Fruit fly (Drosophila melanogaster) whole organism, pupa: ENCODE results near the gene Ire1.

Experiments
- CG10348 ChIP-seq: fragments of 200-800 bp; sonication (Bioruptor generic); IDR thresholded peaks from 2 replicates; pipeline ENCODE4 v1.3.6; 2022; ENCODE audit warnings: missing biosample characterization, missing genetic modification characterization
- CG12605 ChIP-seq: fragments of 200-800 bp; sonication (Bioruptor generic); IDR thresholded peaks from 2 replicates; pipeline ENCODE4 v1.3.6; 2022; ENCODE audit warnings: missing biosample characterization, missing genetic modification characterization
- CG13204 ChIP-seq: fragments of 200-800 bp; sonication (Bioruptor generic); optimal IDR thresholded peaks from 2 replicates; lab custom pipeline; 2018; ENCODE audit warnings: missing biosample characterization, mild to moderate bottlenecking, missing genetic modification characterization, moderate library complexity
- CG14655 ChIP-seq: fragments of 200-800 bp; sonication (Bioruptor generic); optimal IDR thresholded peaks from 3 replicates; lab custom pipeline; 2017; ENCODE audit warnings: mild to moderate bottlenecking, missing biosample characterization, missing genetic modification reagents, missing genetic modification characterization
- CG15710 ChIP-seq: fragments of 200-800 bp; sonication (Bioruptor generic); optimal IDR thresholded peaks from 2 replicates; lab custom pipeline; 2018; ENCODE audit warnings: missing biosample characterization, mild to moderate bottlenecking, missing genetic modification characterization, moderate library complexity
- CG17806 ChIP-seq: fragments of 200-800 bp; sonication (Bioruptor generic); optimal IDR thresholded peaks from 2 replicates; lab custom pipeline; 2018; ENCODE audit warnings: missing biosample characterization, mild to moderate bottlenecking, missing genetic modification characterization, moderate library complexity
- CG32121 ChIP-seq: fragments of 200-800 bp; sonication (Bioruptor generic); IDR thresholded peaks from 2 replicates; pipeline ENCODE4 v1.3.6; 2022; ENCODE audit warnings: missing biosample characterization, missing genetic modification characterization
- CG34367 ChIP-seq: fragments of 200-800 bp; sonication (Bioruptor generic); optimal IDR thresholded peaks from 2 replicates; lab custom pipeline; 2018; ENCODE audit warnings: missing biosample characterization, mild to moderate bottlenecking, missing genetic modification characterization
- CG4496 ChIP-seq: fragments of 200-800 bp; sonication (Bioruptor generic); IDR thresholded peaks from 3 replicates; pipeline ENCODE4 v1.3.6; 2022; ENCODE audit warnings: missing biosample characterization, missing genetic modification characterization
- CG8159 ChIP-seq: fragments of 200-800 bp; sonication (Bioruptor generic); optimal IDR thresholded peaks from 3 replicates; lab custom pipeline; 2018; ENCODE audit warnings: missing biosample characterization, mild to moderate bottlenecking, missing genetic modification characterization, moderate library complexity
- CG8301 ChIP-seq: fragments of 200-800 bp; sonication (Bioruptor generic); optimal IDR thresholded peaks from 2 replicates; lab custom pipeline; 2018; ENCODE audit warnings: missing biosample characterization, mild to moderate bottlenecking, missing genetic modification characterization
- CG9948 ChIP-seq: fragments of 200-800 bp; sonication (Bioruptor generic); optimal IDR thresholded peaks from 2 replicates; lab custom pipeline; 2018; ENCODE audit warnings: missing biosample characterization, mild to moderate bottlenecking, missing genetic modification characterization, moderate library complexity
- D1 ChIP-seq: fragments of 200-800 bp; sonication (Bioruptor generic); optimal IDR thresholded peaks from 2 replicates; lab custom pipeline; 2018; ENCODE audit warnings: missing biosample characterization, mild to moderate bottlenecking, missing genetic modification characterization, moderate library complexity
- EcR ChIP-seq: fragments of 200-800 bp; sonication (Bioruptor generic); optimal IDR thresholded peaks from 3 replicates; lab custom pipeline; 2019; ENCODE audit warnings: missing biosample characterization, missing genetic modification characterization, mild to moderate bottlenecking, moderate library complexity, missing genetic modification reagents
- Ets98B ChIP-seq: fragments of 200-800 bp; sonication (Bioruptor generic); IDR thresholded peaks from 2 replicates; pipeline ENCODE4 v1.3.6; 2022; ENCODE audit warnings: missing biosample characterization, missing genetic modification characterization
- Pif1A ChIP-seq: fragments of 200-800 bp; sonication (Bioruptor generic); optimal IDR thresholded peaks from 3 replicates; lab custom pipeline; 2016; ENCODE audit warnings: missing biosample characterization, missing genetic modification characterization
- Pif1B ChIP-seq: fragments of 200-800 bp; sonication (Bioruptor generic); optimal IDR thresholded peaks from 3 replicates; lab custom pipeline; 2016; ENCODE audit warnings: missing biosample characterization, missing genetic modification characterization
- Snoo ChIP-seq: fragments of 200-800 bp; sonication (Bioruptor generic); optimal IDR thresholded peaks from 3 replicates; lab custom pipeline; 2017; ENCODE audit warnings: missing biosample characterization, mild to moderate bottlenecking, missing genetic modification characterization, inconsistent platforms
- fd96Ca ChIP-seq: fragments of 200-800 bp; sonication (Bioruptor generic); IDR thresholded peaks from 3 replicates; pipeline ENCODE4 v1.3.6; 2022; ENCODE audit warnings: missing biosample characterization, missing genetic modification characterization
- gl ChIP-seq: fragments of 200-800 bp; sonication (Bioruptor generic); optimal IDR thresholded peaks from 2 replicates; lab custom pipeline; 2018; ENCODE audit warnings: missing biosample characterization, mild to moderate bottlenecking, missing genetic modification characterization
- rn ChIP-seq: fragments of 200-800 bp; sonication (Bioruptor generic); IDR thresholded peaks from 2 replicates; pipeline ENCODE4 v1.3.6; 2022; ENCODE audit warnings: missing biosample characterization, missing genetic modification characterization

The Ire1 gene

dm6 chr3R:19813217-19813616 lies 47.9 kb downstream of the Ire1 start:
- peak; percentile 53 for TF ChIP-seq EcR
- TF ChIP-seq gl, result no peak

dm6 chr3R:19812472-19812871 lies 48.6 kb downstream of the Ire1 start:
- TF ChIP-seq rn (GFP tag; lab: Robert Waterston, UW) (no peak), CG32121 (GFP tag; lab: Robert Waterston, UW) (no peak), CG14655 (peak; percentile 28), CG34367 (peak; percentile 3), CG9948 (tag; lab: Kevin White, UChicago) (peak; percentile 27), Pif1B (GFP tag; lab: Kevin White, UChicago) (no peak), Snoo (no peak), Pif1A (GFP tag; lab: Kevin White, UChicago) (peak; percentile 12), EcR (no peak), CG17806 (tag; lab: Kevin White, UChicago) (peak; percentile 35), CG13204 (GFP tag; lab: Kevin White, UChicago) (no peak), fd96Ca (GFP tag; lab: Robert Waterston, UW) (no peak), Ets98B (GFP tag; lab: Robert Waterston, UW) (no peak), gl (no peak), D1 (tag; lab: Kevin White, UChicago) (no peak), CG12605 (no peak), CG4496 (no peak), CG10348 (GFP tag; lab: Robert Waterston, UW) (no peak), CG8159 (peak; percentile 51), CG15710 (peak; percentile 42), CG8301 (tag; lab: Kevin White, UChicago) (no peak)
- TF ChIP-seq, all 21 proteins: peak for 7

dm6 chr3R:19811510-19811909 lies 49.6 kb downstream of the Ire1 start:
- no peak for TF ChIP-seq CG9948 (tag; lab: Kevin White, UChicago)
- no peak for TF ChIP-seq CG8159
- no peak for TF ChIP-seq gl
- TF ChIP-seq Snoo, result no peak
- no peak for TF ChIP-seq CG14655
- no peak for TF ChIP-seq CG34367
- TF ChIP-seq CG17806 (tag; lab: Kevin White, UChicago), result no peak
- TF ChIP-seq CG32121 (GFP tag; lab: Robert Waterston, UW), result no peak
- TF ChIP-seq fd96Ca (GFP tag; lab: Robert Waterston, UW), result no peak
- no peak for TF ChIP-seq CG10348 (GFP tag; lab: Robert Waterston, UW)
- TF ChIP-seq Pif1B (GFP tag; lab: Kevin White, UChicago), result no peak
- TF ChIP-seq CG15710, result no peak
- no peak for TF ChIP-seq Ets98B (GFP tag; lab: Robert Waterston, UW)
- no peak for TF ChIP-seq EcR
- no peak for TF ChIP-seq rn (GFP tag; lab: Robert Waterston, UW)
- TF ChIP-seq CG8301 (tag; lab: Kevin White, UChicago), result no peak
- no peak for TF ChIP-seq D1 (tag; lab: Kevin White, UChicago)
- TF ChIP-seq CG13204 (GFP tag; lab: Kevin White, UChicago), result no peak

dm6 chr3R:19808430-19808756 lies 52.7 kb downstream of the Ire1 start:
- TF ChIP-seq D1 (tag; lab: Kevin White, UChicago) (no peak), CG17806 (tag; lab: Kevin White, UChicago) (no peak), rn (GFP tag; lab: Robert Waterston, UW) (no peak), CG15710 (no peak), CG14655 (peak; percentile 24), CG32121 (GFP tag; lab: Robert Waterston, UW) (no peak), EcR (peak; percentile 51), CG34367 (no peak), CG12605 (no peak), Pif1B (GFP tag; lab: Kevin White, UChicago) (no peak), CG13204 (GFP tag; lab: Kevin White, UChicago) (no peak), Snoo (no peak), Pif1A (GFP tag; lab: Kevin White, UChicago) (no peak), CG4496 (no peak), CG8159 (no peak), gl (no peak), Ets98B (GFP tag; lab: Robert Waterston, UW) (no peak), fd96Ca (GFP tag; lab: Robert Waterston, UW) (0 out of 3 replicates have a peak, but pooled peaks have one; percentile 19), CG10348 (GFP tag; lab: Robert Waterston, UW) (no peak), CG9948 (tag; lab: Kevin White, UChicago) (no peak), CG8301 (tag; lab: Kevin White, UChicago) (no peak)

- no peak for TF ChIP-seq Ets98B (GFP tag; lab: Robert Waterston, UW)
- TF ChIP-seq rn (GFP tag; lab: Robert Waterston, UW), result no peak
- no peak for TF ChIP-seq CG13204 (GFP tag; lab: Kevin White, UChicago)
- TF ChIP-seq Snoo, result no peak
- TF ChIP-seq CG12605, result no peak
- TF ChIP-seq Pif1B (GFP tag; lab: Kevin White, UChicago), result peak; percentile 28
- TF ChIP-seq CG32121 (GFP tag; lab: Robert Waterston, UW), result no peak
- no peak for TF ChIP-seq gl
- peak; percentile 47 for TF ChIP-seq CG14655
- no peak for TF ChIP-seq CG10348 (GFP tag; lab: Robert Waterston, UW)
- TF ChIP-seq CG34367, result peak; percentile 11
- TF ChIP-seq Pif1A (GFP tag; lab: Kevin White, UChicago), result no peak
- TF ChIP-seq CG9948 (tag; lab: Kevin White, UChicago), result peak; percentile 48
- no peak; the same call in 2 of the 3 replicates for TF ChIP-seq fd96Ca (GFP tag; lab: Robert Waterston, UW)
- TF ChIP-seq CG8159, result no peak
- TF ChIP-seq EcR, result no peak
- TF ChIP-seq CG15710, result peak; percentile 11
- TF ChIP-seq CG17806 (tag; lab: Kevin White, UChicago), result no peak
- 0 out of 3 replicates have a peak, but pooled peaks have one; percentile 8 for TF ChIP-seq CG4496
- no peak for TF ChIP-seq D1 (tag; lab: Kevin White, UChicago)
- peak; percentile 5 for TF ChIP-seq CG8301 (tag; lab: Kevin White, UChicago)
These were observed 53.2 kb downstream of the Ire1 start for dm6 chr3R:19807745-19808429.
